Fruit fly (Drosophila melanogaster) whole organism, embryonic: Measurements from ENCODE around the gene Clk.

Experiments used
- Abd-B ChIP-seq: fragments of 200-800 bp; sonication (Bioruptor generic); optimal IDR thresholded peaks from 2 replicates; lab custom pipeline; 2018; ENCODE audit warnings: missing biosample characterization, mild to moderate bottlenecking, missing genetic modification characterization, moderate library complexity
- CG10147 ChIP-seq: fragments of 200-800 bp; sonication (Bioruptor generic); optimal IDR thresholded peaks from 2 replicates; lab custom pipeline; 2019; ENCODE audit warnings: missing biosample characterization, mild to moderate bottlenecking, missing genetic modification characterization, moderate library complexity
- CG12071 ChIP-seq: fragments of 200-800 bp; sonication (Bioruptor generic); optimal IDR thresholded peaks from 3 replicates; lab custom pipeline; 2018; ENCODE audit warnings: missing biosample characterization, mild to moderate bottlenecking, missing genetic modification characterization
- CG14014 ChIP-seq: fragments of 200-800 bp; sonication (Bioruptor generic); IDR thresholded peaks from 2 replicates; pipeline ENCODE4 v1.3.6; 2022; ENCODE audit warnings: missing biosample characterization, missing genetic modification characterization
- CG18599 ChIP-seq: fragments of 200-800 bp; sonication (Bioruptor generic); optimal IDR thresholded peaks from 3 replicates; lab custom pipeline; 2017; ENCODE audit warnings: missing biosample characterization, missing genetic modification characterization, mild to moderate bottlenecking, moderate library complexity, missing genetic modification reagents
- CG9817 ChIP-seq: fragments of 200-800 bp; sonication (Bioruptor generic); optimal IDR thresholded peaks from 2 replicates; lab custom pipeline; 2018; ENCODE audit warnings: missing biosample characterization, mild to moderate bottlenecking, missing genetic modification characterization, moderate library complexity
- ERR ChIP-seq: fragments of 200-800 bp; sonication (Bioruptor generic); optimal IDR thresholded peaks from 2 replicates; lab custom pipeline; 2016; ENCODE audit warnings: missing biosample characterization, missing genetic modification characterization
- HHEX ChIP-seq: fragments of 200-800 bp; sonication (Bioruptor generic); optimal IDR thresholded peaks from 3 replicates; lab custom pipeline; 2017; ENCODE audit warnings: missing biosample characterization, mild to moderate bottlenecking, missing genetic modification characterization, missing genetic modification reagents
- Hr78 ChIP-seq, 2 experiments: fragments of 200-800 bp in 1 of 2; fragments of >200 bp in 1 of 2; sonication (Bioruptor generic) in 1 of 2; optimal IDR thresholded peaks; 2 replicates each; lab custom pipeline; 2017 to 2019; ENCODE audit warnings: missing biosample characterization in 2 of 2, missing genetic modification characterization in 2 of 2, mild to moderate bottlenecking in 1 of 2, moderate library complexity in 1 of 2
- cad ChIP-seq: fragments of >200 bp; optimal IDR thresholded peaks from 2 replicates; lab custom pipeline; 2017; ENCODE audit warnings: missing biosample characterization, missing genetic modification characterization
- fru ChIP-seq: fragments of >200 bp; optimal IDR thresholded peaks from 2 replicates; lab custom pipeline; 2017
- insv ChIP-seq, 2 experiments: fragments of 200-800 bp; sonication (Bioruptor generic); optimal IDR thresholded peaks; 3 replicates each; lab custom pipeline; 2016 to 2018; ENCODE audit warnings: missing biosample characterization in 2 of 2, missing genetic modification characterization in 2 of 2

- no peak for TF ChIP-seq ERR (GFP tag; lab: Kevin White, UChicago)
- TF ChIP-seq CG10147 (GFP tag; lab: Kevin White, UChicago): no peak
- no peak for TF ChIP-seq fru (lab: Kevin White, UChicago)
- no peak for TF ChIP-seq cad (GFP tag; lab: Kevin White, UChicago)
- TF ChIP-seq Abd-B: no peak
- no peak for TF ChIP-seq CG9817 (tag; lab: Kevin White, UChicago)
- no peak for TF ChIP-seq insv (GFP tag; optimal IDR thresholded peaks at IDR 0.05; lab: Kevin White, UChicago)
- TF ChIP-seq CG14014: no peak
- no peak for TF ChIP-seq HHEX (GFP tag; lab: Kevin White, UChicago)
- TF ChIP-seq CG18599 (GFP tag; lab: Kevin White, UChicago): no peak
- no peak for TF ChIP-seq CG12071 (GFP tag; lab: Kevin White, UChicago)
- TF ChIP-seq Hr78 (GFP tag; optimal IDR thresholded peaks at IDR 0.05; lab: Kevin White, UChicago): no peak
These were observed 57.4 kb downstream of the Clk start, which contains the start of gene Ank2 for dm6 chr3L:7717863-7718560.
